Worm (Caenorhabditis elegans) whole organism, mixed stage, embryonic: Measurements from ENCODE around the gene algn-8.

Experiments used
- M03D4.4 ChIP-seq: sonication (generic microtip); optimal IDR thresholded peaks from 2 replicates; lab custom pipeline; 2017; ENCODE audit warnings: mild to moderate bottlenecking, missing genetic modification characterization, missing compliant biosample characterization
- bed-3 ChIP-seq: fragments of 200-800 bp; sonication (Bioruptor generic); optimal IDR thresholded peaks from 3 replicates; lab custom pipeline; 2018; ENCODE audit warnings: mild to moderate bottlenecking, missing genetic modification characterization, moderate library complexity, missing compliant biosample characterization
- blmp-1 ChIP-seq: fragments of 150-350 bp; optimal IDR thresholded peaks from 2 replicates; lab custom pipeline; 2014; ENCODE audit warnings: missing biosample characterization, missing genetic modification characterization
- ceh-39 ChIP-seq: fragments of 150-350 bp; optimal IDR thresholded peaks from 2 replicates; lab custom pipeline; 2014; ENCODE audit warnings: missing biosample characterization, missing genetic modification characterization
- ceh-43 ChIP-seq: fragments of 200-800 bp; sonication (Bioruptor generic); optimal IDR thresholded peaks from 2 replicates; lab custom pipeline; 2018; ENCODE audit warnings: mild to moderate bottlenecking, missing genetic modification characterization, moderate library complexity, missing compliant biosample characterization
- ceh-83 ChIP-seq: fragments of 200-800 bp; sonication (Bioruptor generic); optimal IDR thresholded peaks from 2 replicates; lab custom pipeline; 2018; ENCODE audit warnings: mild to moderate bottlenecking, missing genetic modification characterization, missing compliant biosample characterization
- ces-1 ChIP-seq: fragments of 150-350 bp; optimal IDR thresholded peaks from 2 replicates; lab custom pipeline; 2014; ENCODE audit warnings: missing biosample characterization, missing genetic modification reagents, missing genetic modification characterization
- cnd-1 ChIP-seq: fragments of 200-800 bp; sonication (Bioruptor generic); optimal IDR thresholded peaks from 2 replicates; lab custom pipeline; 2018; ENCODE audit warnings: mild to moderate bottlenecking, missing genetic modification characterization, missing compliant biosample characterization
- elt-1 ChIP-seq: sonication (generic microtip); optimal IDR thresholded peaks from 2 replicates; lab custom pipeline; 2017; ENCODE audit warnings: missing genetic modification characterization, mild to moderate bottlenecking, missing compliant biosample characterization, antibody characterized with exemption, moderate library complexity, borderline replicate concordance; ENCODE audit not compliant: insufficient read depth
- elt-3 ChIP-seq: fragments of 150-350 bp; optimal IDR thresholded peaks from 2 replicates; lab custom pipeline; 2014; ENCODE audit warnings: missing biosample characterization, missing genetic modification characterization
- hlh-1 ChIP-seq: fragments of 150-350 bp; optimal IDR thresholded peaks from 2 replicates; lab custom pipeline; 2014; ENCODE audit warnings: missing biosample characterization, missing genetic modification reagents, missing genetic modification characterization
- lin-13 ChIP-seq: fragments of 150-350 bp; optimal IDR thresholded peaks from 2 replicates; lab custom pipeline; 2014; ENCODE audit warnings: missing biosample characterization, missing genetic modification characterization
- lsy-2 ChIP-seq: fragments of 150-350 bp; optimal IDR thresholded peaks from 2 replicates; lab custom pipeline; 2014; ENCODE audit warnings: missing biosample characterization, missing genetic modification characterization
- mab-5 ChIP-seq: fragments of 150-350 bp; optimal IDR thresholded peaks from 2 replicates; lab custom pipeline; 2014; ENCODE audit warnings: missing biosample characterization, missing genetic modification characterization
- mep-1 ChIP-seq: fragments of 150-350 bp; optimal IDR thresholded peaks from 2 replicates; lab custom pipeline; 2017; ENCODE audit warnings: missing biosample characterization, missing genetic modification reagents, missing genetic modification characterization, inconsistent platforms
- nhr-12 ChIP-seq: fragments of 150-350 bp; optimal IDR thresholded peaks from 2 replicates; lab custom pipeline; 2014; ENCODE audit warnings: missing biosample characterization, missing genetic modification characterization
- nhr-2 ChIP-seq: fragments of 150-350 bp; optimal IDR thresholded peaks from 2 replicates; lab custom pipeline; 2014; ENCODE audit warnings: missing biosample characterization, missing genetic modification characterization
- nhr-237 ChIP-seq: fragments of 150-350 bp; optimal IDR thresholded peaks from 2 replicates; lab custom pipeline; 2014; ENCODE audit warnings: missing biosample characterization, missing genetic modification characterization
- nhr-28 ChIP-seq: fragments of 150-350 bp; optimal IDR thresholded peaks from 2 replicates; lab custom pipeline; 2014; ENCODE audit warnings: missing biosample characterization, missing genetic modification characterization
- nhr-76 ChIP-seq: sonication (generic microtip); optimal IDR thresholded peaks from 2 replicates; lab custom pipeline; 2017; ENCODE audit warnings: missing biosample characterization, missing genetic modification characterization
- pha-4 ChIP-seq: fragments of 150-350 bp; optimal IDR thresholded peaks from 2 replicates; lab custom pipeline; 2018; ENCODE audit warnings: missing biosample characterization, missing genetic modification reagents, missing genetic modification characterization
- sem-2 ChIP-seq: fragments of 200-800 bp; sonication (Bioruptor generic); optimal IDR thresholded peaks from 2 replicates; lab custom pipeline; 2018; ENCODE audit warnings: mild to moderate bottlenecking, missing genetic modification characterization, missing compliant biosample characterization
- snpc-4 ChIP-seq: fragments of 150-350 bp; optimal IDR thresholded peaks from 2 replicates; lab custom pipeline; 2014; ENCODE audit warnings: missing biosample characterization, missing genetic modification characterization
- sptf-1 ChIP-seq: sonication (generic microtip); optimal IDR thresholded peaks from 2 replicates; lab custom pipeline; 2017; ENCODE audit warnings: mild to moderate bottlenecking, missing genetic modification characterization, moderate library complexity, missing compliant biosample characterization
- unc-120 ChIP-seq: sonication (generic microtip); optimal IDR thresholded peaks from 2 replicates; lab custom pipeline; 2017; ENCODE audit warnings: missing genetic modification characterization, missing compliant biosample characterization; ENCODE audit not compliant: poor library complexity, severe bottlenecking
- unc-39 ChIP-seq: fragments of 150-350 bp; optimal IDR thresholded peaks from 2 replicates; lab custom pipeline; 2014; ENCODE audit warnings: missing biosample characterization, missing genetic modification characterization
- unc-62 ChIP-seq: fragments of 150-350 bp; optimal IDR thresholded peaks from 2 replicates; lab custom pipeline; 2014; ENCODE audit warnings: missing biosample characterization, missing genetic modification reagents, missing genetic modification characterization
- zip-8 ChIP-seq: fragments of 150-350 bp; optimal IDR thresholded peaks from 2 replicates; lab custom pipeline; 2014; ENCODE audit warnings: missing biosample characterization, missing genetic modification characterization
- ztf-11 ChIP-seq: fragments of 150-350 bp; optimal IDR thresholded peaks from 2 replicates; lab custom pipeline; 2014; ENCODE audit warnings: missing biosample characterization, missing genetic modification characterization

Gene algn-8

ce11 chrII:9917904-9918303 is 31.7 kb upstream of the algn-8 start, which contains the start of gene C05C10.8:
TSS of gene C05C10.8 (minus strand) at chrII:9918004.
- no peak for TF ChIP-seq nhr-12 (tag; lab: Kevin White, UChicago)

- TF ChIP-seq snpc-4 (tag; lab: Kevin White, UChicago) (no peak), unc-39 (no peak), bed-3 (GFP tag; lab: Kevin White, UChicago) (no peak), ceh-83 (GFP tag; lab: Kevin White, UChicago) (no peak), unc-120 (no peak), zip-8 (tag; lab: Kevin White, UChicago) (no peak), nhr-28 (tag; lab: Kevin White, UChicago) (no peak), ztf-11 (tag; lab: Kevin White, UChicago) (no peak)
- TF ChIP-seq, all 35 proteins: peak for 0
These were observed 29.9 kb upstream of the algn-8 start, which contains the start of gene F26C11.4 for ce11 chrII:9916177-9916576. TSS of gene F26C11.4 (minus strand) at chrII:9916277.

ce11 chrII:9914999-9915398 is 28.8 kb upstream of the algn-8 start, which contains the start of gene F26C11.3:
TSS of gene F26C11.3 (minus strand) at chrII:9915099.
- TF ChIP-seq lsy-2 (tag; lab: Kevin White, UChicago): no peak
- TF ChIP-seq mab-5 (tag; lab: Kevin White, UChicago): no peak
- TF ChIP-seq ceh-39 (tag; lab: Kevin White, UChicago): no peak
- no peak for TF ChIP-seq pha-4
- TF ChIP-seq zip-8 (tag; lab: Kevin White, UChicago): no peak
- TF ChIP-seq sem-2 (GFP tag; lab: Kevin White, UChicago): no peak
- TF ChIP-seq unc-120: no peak
- no peak for TF ChIP-seq elt-1 (tag; lab: Kevin White, UChicago)
- TF ChIP-seq unc-39: no peak
- no peak for TF ChIP-seq elt-3
- TF ChIP-seq blmp-1 (tag; lab: Kevin White, UChicago): no peak
- TF ChIP-seq unc-62 (GFP tag; lab: Kevin White, UChicago): no peak
- TF ChIP-seq ceh-83 (GFP tag; lab: Kevin White, UChicago): no peak
- TF ChIP-seq lin-13 (tag; lab: Kevin White, UChicago): no peak
- no peak for TF ChIP-seq nhr-76 (tag; lab: Kevin White, UChicago)

- no peak for TF ChIP-seq ceh-83 (GFP tag; lab: Kevin White, UChicago)
- no peak for TF ChIP-seq cnd-1 (tag; lab: Kevin White, UChicago)
These were observed 18.2 kb upstream of the algn-8 start for ce11 chrII:9904459-9904858.

- TF ChIP-seq nhr-28 (tag; lab: Kevin White, UChicago): no peak
- TF ChIP-seq nhr-2: no peak
- no peak for TF ChIP-seq zip-8 (tag; lab: Kevin White, UChicago)
- no peak for TF ChIP-seq nhr-76 (tag; lab: Kevin White, UChicago)
- no peak for TF ChIP-seq lsy-2 (tag; lab: Kevin White, UChicago)
- TF ChIP-seq lin-13 (tag; lab: Kevin White, UChicago): no peak
- no peak for TF ChIP-seq M03D4.4 (tag; lab: Kevin White, UChicago)
- TF ChIP-seq elt-3: no peak
- no peak for TF ChIP-seq bed-3 (GFP tag; lab: Kevin White, UChicago)
- TF ChIP-seq mep-1 (tag; lab: Kevin White, UChicago): no peak
- TF ChIP-seq nhr-237 (tag; lab: Kevin White, UChicago): no peak
- TF ChIP-seq mab-5 (tag; lab: Kevin White, UChicago): no peak
- no peak for TF ChIP-seq sptf-1 (tag; lab: Kevin White, UChicago)
- TF ChIP-seq ceh-43 (GFP tag; lab: Kevin White, UChicago): no peak
These were observed 14.0 kb upstream of the algn-8 start, which contains the start of gene unc-4 for ce11 chrII:9900276-9900675. TSS of gene unc-4 (minus strand) at chrII:9900376.

ce11 chrII:9898744-9899143 is 12.5 kb upstream of the algn-8 start:
- TF ChIP-seq zip-8 (tag; lab: Kevin White, UChicago) (no peak), nhr-76 (tag; lab: Kevin White, UChicago) (no peak), blmp-1 (tag; lab: Kevin White, UChicago) (no peak), M03D4.4 (tag; lab: Kevin White, UChicago) (no peak), ceh-39 (tag; lab: Kevin White, UChicago) (no peak), unc-120 (no peak)

- TF ChIP-seq ces-1: no peak
- TF ChIP-seq nhr-237 (tag; lab: Kevin White, UChicago): no peak
- TF ChIP-seq sem-2 (GFP tag; lab: Kevin White, UChicago): no peak
- no peak for TF ChIP-seq mab-5 (tag; lab: Kevin White, UChicago)
- no peak for TF ChIP-seq unc-120
- no peak for TF ChIP-seq nhr-28 (tag; lab: Kevin White, UChicago)
- no peak for TF ChIP-seq unc-62 (GFP tag; lab: Kevin White, UChicago)
- no peak for TF ChIP-seq zip-8 (tag; lab: Kevin White, UChicago)
- no peak for TF ChIP-seq hlh-1 (tag; lab: Kevin White, UChicago)
- no peak for TF ChIP-seq lsy-2 (tag; lab: Kevin White, UChicago)
These were observed 8.9 kb upstream of the algn-8 start for ce11 chrII:9895173-9895572.
